Fruit fly (Drosophila melanogaster) whole organism, embryonic: ENCODE data around the gene AstA-R1.

Source experiments
- BEAF-32 ChIP-seq: fragments of 200-800 bp; sonication (Bioruptor generic); optimal IDR thresholded peaks from 3 replicates; lab custom pipeline; 2017; ENCODE audit warnings: missing biosample characterization, missing genetic modification characterization, mild to moderate bottlenecking, moderate library complexity, missing genetic modification reagents
- CG10321 ChIP-seq: fragments of 200-800 bp; sonication (Bioruptor generic); IDR thresholded peaks from 2 replicates; pipeline ENCODE4 v1.3.6; 2022; ENCODE audit warnings: missing biosample characterization, missing genetic modification characterization
- CG10462 ChIP-seq: fragments of 200-800 bp; sonication (Bioruptor generic); optimal IDR thresholded peaks from 2 replicates; lab custom pipeline; 2016; ENCODE audit warnings: missing biosample characterization, missing genetic modification characterization
- CG11456 ChIP-seq: fragments of 200-800 bp; sonication (Bioruptor generic); IDR thresholded peaks from 3 replicates; pipeline ENCODE4 v1.3.6; 2022; ENCODE audit warnings: missing biosample characterization, missing genetic modification characterization
- CG11560 ChIP-seq: fragments of 200-800 bp; sonication (Bioruptor generic); IDR thresholded peaks from 3 replicates; pipeline ENCODE4 v1.3.6; 2022; ENCODE audit warnings: missing biosample characterization, missing genetic modification characterization
- CG11695 ChIP-seq: fragments of 200-800 bp; sonication (Bioruptor generic); IDR thresholded peaks from 3 replicates; pipeline ENCODE4 v1.3.6; 2022; ENCODE audit warnings: missing biosample characterization, missing genetic modification characterization
- CG12155 ChIP-seq: fragments of 200-800 bp; sonication (Bioruptor generic); optimal IDR thresholded peaks from 3 replicates; lab custom pipeline; 2016; ENCODE audit warnings: missing biosample characterization, missing genetic modification characterization
- CG12299 ChIP-seq: fragments of 200-800 bp; sonication (Bioruptor generic); optimal IDR thresholded peaks from 2 replicates; lab custom pipeline; 2018; ENCODE audit warnings: missing biosample characterization, mild to moderate bottlenecking, missing genetic modification characterization
- CG12391 ChIP-seq: fragments of 200-800 bp; sonication (Bioruptor generic); optimal IDR thresholded peaks from 3 replicates; lab custom pipeline; 2018; ENCODE audit warnings: missing biosample characterization, mild to moderate bottlenecking, missing genetic modification characterization, moderate library complexity
- CG13624 ChIP-seq: fragments of 200-800 bp; sonication (Bioruptor generic); optimal IDR thresholded peaks from 2 replicates; lab custom pipeline; 2016; ENCODE audit warnings: missing biosample characterization, missing genetic modification characterization
- CG1529 ChIP-seq: fragments of 200-800 bp; sonication (Bioruptor generic); optimal IDR thresholded peaks from 3 replicates; lab custom pipeline; 2018; ENCODE audit warnings: missing biosample characterization, missing genetic modification characterization
- CG17186 ChIP-seq: fragments of 200-800 bp; sonication (Bioruptor generic); optimal IDR thresholded peaks from 3 replicates; lab custom pipeline; 2017; ENCODE audit warnings: missing biosample characterization, missing genetic modification reagents, missing genetic modification characterization
- CG17568 ChIP-seq: fragments of 200-800 bp; sonication (Bioruptor generic); optimal IDR thresholded peaks from 2 replicates; lab custom pipeline; 2018; ENCODE audit warnings: missing biosample characterization, mild to moderate bottlenecking, missing genetic modification characterization, moderate library complexity
- CG18619 ChIP-seq: fragments of 200-800 bp; sonication (Bioruptor generic); optimal IDR thresholded peaks from 3 replicates; lab custom pipeline; 2017; ENCODE audit warnings: missing biosample characterization, mild to moderate bottlenecking, missing genetic modification characterization
- CG2120 ChIP-seq: fragments of 200-800 bp; sonication (Bioruptor generic); optimal IDR thresholded peaks from 3 replicates; lab custom pipeline; 2016; ENCODE audit warnings: missing biosample characterization, missing genetic modification characterization
- CG30020 ChIP-seq: fragments of 200-800 bp; optimal IDR thresholded peaks from 2 replicates; lab custom pipeline; 2019; ENCODE audit warnings: missing biosample characterization, mild to moderate bottlenecking, missing genetic modification characterization, moderate library complexity
- CG31441 ChIP-seq: fragments of 200-800 bp; sonication (Bioruptor generic); IDR thresholded peaks from 2 replicates; pipeline ENCODE4 v1.3.6; 2022; ENCODE audit warnings: missing biosample characterization, missing genetic modification characterization
- CG3163 ChIP-seq: fragments of 200-800 bp; sonication (Bioruptor generic); optimal IDR thresholded peaks from 3 replicates; lab custom pipeline; 2016; ENCODE audit warnings: missing biosample characterization, missing genetic modification characterization
- CG3726 ChIP-seq: fragments of 200-800 bp; sonication (Bioruptor generic); IDR thresholded peaks from 3 replicates; pipeline ENCODE4, ENCODE4 v1.3.6; 2022; ENCODE audit warnings: missing biosample characterization, missing genetic modification characterization
- CG6689 ChIP-seq: fragments of 200-800 bp; sonication (Bioruptor generic); IDR thresholded peaks from 2 replicates; pipeline ENCODE4 v1.3.6; 2022; ENCODE audit warnings: missing biosample characterization, missing genetic modification characterization
- CG9609 ChIP-seq: fragments of 200-800 bp; sonication (Bioruptor generic); optimal IDR thresholded peaks from 3 replicates; lab custom pipeline; 2016; ENCODE audit warnings: missing biosample characterization, missing genetic modification characterization
- HLH4C ChIP-seq: fragments of 200-800 bp; sonication (Bioruptor generic); IDR thresholded peaks from 3 replicates; pipeline ENCODE4 v1.3.6; 2022; ENCODE audit warnings: missing biosample characterization, missing genetic modification characterization; ENCODE audit not compliant: partially characterized antibody
- HLH54F ChIP-seq: fragments of 200-800 bp; sonication (Bioruptor generic); optimal IDR thresholded peaks from 3 replicates; lab custom pipeline; 2016; ENCODE audit warnings: missing biosample characterization, missing genetic modification characterization
- HmgZ ChIP-seq: fragments of 200-800 bp; sonication (Bioruptor generic); optimal IDR thresholded peaks from 2 replicates; lab custom pipeline; 2018; ENCODE audit warnings: missing biosample characterization, mild to moderate bottlenecking, missing genetic modification characterization
- Jarid2 ChIP-seq: fragments of 200-800 bp; sonication (Bioruptor generic); optimal IDR thresholded peaks from 3 replicates; lab custom pipeline; 2017; ENCODE audit warnings: mild to moderate bottlenecking, missing biosample characterization, missing genetic modification reagents, missing genetic modification characterization
- MESR4 ChIP-seq: fragments of 200-800 bp; sonication (Bioruptor generic); optimal IDR thresholded peaks from 2 replicates; lab custom pipeline; 2018; ENCODE audit warnings: missing biosample characterization, mild to moderate bottlenecking, missing genetic modification characterization, moderate library complexity
- Mes4 ChIP-seq: fragments of 200-800 bp; sonication (Bioruptor generic); optimal IDR thresholded peaks from 2 replicates; lab custom pipeline; 2016; ENCODE audit warnings: missing biosample characterization, missing genetic modification characterization
- Poxn ChIP-seq: fragments of 200-800 bp; sonication (Bioruptor generic); IDR thresholded peaks from 2 replicates; pipeline ENCODE4 v1.3.6; 2022; ENCODE audit warnings: missing biosample characterization, missing genetic modification characterization
- Sox100B ChIP-seq: fragments of 200-800 bp; sonication (Bioruptor generic); optimal IDR thresholded peaks from 3 replicates; lab custom pipeline; 2018; ENCODE audit warnings: missing biosample characterization, mild to moderate bottlenecking, missing genetic modification characterization
- Spps ChIP-seq: fragments of 200-800 bp; sonication (Bioruptor generic); optimal IDR thresholded peaks from 2 replicates; lab custom pipeline; 2018; ENCODE audit warnings: missing biosample characterization, mild to moderate bottlenecking, missing genetic modification characterization
- Tbp ChIP-seq: fragments of >200 bp; optimal IDR thresholded peaks from 2 replicates; lab custom pipeline; 2018; ENCODE audit warnings: missing biosample characterization, missing genetic modification characterization
- Xbp1 ChIP-seq: fragments of 200-800 bp; sonication (Bioruptor generic); optimal IDR thresholded peaks from 3 replicates; lab custom pipeline; 2016; ENCODE audit warnings: missing biosample characterization, mild to moderate bottlenecking, missing genetic modification characterization
- al ChIP-seq: fragments of 200-800 bp; sonication (Bioruptor generic); IDR thresholded peaks from 2 replicates; pipeline ENCODE4 v1.3.6; 2022; ENCODE audit warnings: missing biosample characterization, missing genetic modification characterization
- aop ChIP-seq: fragments of 200-800 bp; sonication (Bioruptor generic); IDR thresholded peaks from 2 replicates; pipeline ENCODE4 v1.3.6; 2022; ENCODE audit warnings: missing biosample characterization, missing genetic modification characterization
- ap ChIP-seq: fragments of 200-800 bp; sonication (Bioruptor generic); IDR thresholded peaks from 2 replicates; pipeline ENCODE4 v1.3.6; 2022; ENCODE audit warnings: missing biosample characterization, missing genetic modification characterization
- bsh ChIP-seq, 2 experiments: fragments of 200-800 bp; sonication (Bioruptor generic); optimal IDR thresholded peaks; 2 replicates each; lab custom pipeline; 2017 to 2018; ENCODE audit warnings: mild to moderate bottlenecking in 2 of 2, missing biosample characterization in 2 of 2, missing genetic modification characterization in 2 of 2, moderate library complexity in 1 of 2
- da ChIP-seq: fragments of 200-800 bp; sonication (Bioruptor generic); optimal IDR thresholded peaks from 2 replicates; lab custom pipeline; 2016; ENCODE audit warnings: missing biosample characterization, missing genetic modification characterization
- eve ChIP-seq, 2 experiments: fragments of >200 bp; optimal IDR thresholded peaks; 2 replicates each; lab custom pipeline; 2017; ENCODE audit warnings: missing biosample characterization in 2 of 2, missing genetic modification characterization in 2 of 2
- gce ChIP-seq: fragments of 200-800 bp; sonication (Bioruptor generic); IDR thresholded peaks from 3 replicates; pipeline ENCODE4 v1.3.6; 2022; ENCODE audit warnings: missing biosample characterization, missing genetic modification characterization
- hb ChIP-seq: fragments of 200-800 bp; sonication (Bioruptor generic); IDR thresholded peaks from 3 replicates; pipeline ENCODE4 v1.3.6; 2022; ENCODE audit warnings: missing biosample characterization, missing genetic modification characterization; ENCODE audit not compliant: partially characterized antibody
- jumu ChIP-seq: fragments of 200-800 bp; sonication (Bioruptor generic); optimal IDR thresholded peaks from 3 replicates; lab custom pipeline; 2016; ENCODE audit warnings: missing biosample characterization, missing genetic modification characterization
- lov ChIP-seq, 2 experiments: fragments of 200-800 bp in 1 of 2; fragments of >200 bp in 1 of 2; sonication (Bioruptor generic) in 1 of 2; IDR thresholded peaks in 1 of 2; optimal IDR thresholded peaks in 1 of 2; 2 replicates in 1 of 2; 3 replicates in 1 of 2; pipeline versions ENCODE4 v1.3.6 to Lab custom; 2017 to 2022; ENCODE audit warnings: missing biosample characterization in 1 of 2, missing genetic modification characterization in 1 of 2
- pita ChIP-seq: fragments of 200-800 bp; sonication (Bioruptor generic); optimal IDR thresholded peaks from 2 replicates; lab custom pipeline; 2017; ENCODE audit warnings: missing biosample characterization, mild to moderate bottlenecking, missing genetic modification characterization
- pum ChIP-seq: fragments of 200-800 bp; sonication (Bioruptor generic); optimal IDR thresholded peaks from 2 replicates; lab custom pipeline; 2016; ENCODE audit warnings: missing biosample characterization, missing genetic modification characterization
- sens-2 ChIP-seq: fragments of 200-800 bp; sonication (Bioruptor generic); IDR thresholded peaks from 2 replicates; pipeline ENCODE4 v1.3.6; 2022; ENCODE audit warnings: missing biosample characterization, missing genetic modification characterization
- sima ChIP-seq: fragments of 200-800 bp; sonication (Bioruptor generic); optimal IDR thresholded peaks from 2 replicates; lab custom pipeline; 2016; ENCODE audit warnings: missing biosample characterization, missing genetic modification characterization
- sna ChIP-seq: fragments of 200-800 bp; sonication (Bioruptor generic); IDR thresholded peaks from 2 replicates; pipeline ENCODE4 v1.3.6; 2022; ENCODE audit warnings: missing biosample characterization, missing genetic modification characterization; ENCODE audit not compliant: partially characterized antibody
- stc ChIP-seq: fragments of 200-800 bp; sonication (Bioruptor generic); IDR thresholded peaks from 2 replicates; pipeline ENCODE4 v1.3.6; 2022; ENCODE audit warnings: missing biosample characterization, missing genetic modification characterization
- tna ChIP-seq: fragments of 200-800 bp; sonication (Bioruptor generic); IDR thresholded peaks from 2 replicates; pipeline ENCODE4 v1.3.6; 2022; ENCODE audit warnings: missing biosample characterization, missing genetic modification characterization; ENCODE audit not compliant: partially characterized antibody

The AstA-R1 gene

dm6 chrX:3695151-3695988, 121.0 kb downstream of the AstA-R1 start (continued):
- no peak for TF ChIP-seq BEAF-32 (GFP tag; lab: Kevin White, UChicago)
- no peak for TF ChIP-seq CG30020 (tag; lab: Kevin White, UChicago)
- peak; percentile 44 for TF ChIP-seq CG2120 (GFP tag; lab: Kevin White, UChicago)
- no peak for TF ChIP-seq Poxn (GFP tag; lab: Robert Waterston, UW)
- TF ChIP-seq CG3163 (GFP tag; lab: Kevin White, UChicago), result peak; percentile 99
- TF ChIP-seq Xbp1 (GFP tag; lab: Kevin White, UChicago), result no peak
- TF ChIP-seq CG1529 (GFP tag; lab: Kevin White, UChicago), result no peak
- TF ChIP-seq eve (GFP tag; optimal IDR thresholded peaks at IDR 0.05; lab: Kevin White, UChicago), result peak in 1 of 2 experiments; percentile 3
- TF ChIP-seq CG11695 (GFP tag; lab: Robert Waterston, UW), result no peak
- no peak for TF ChIP-seq pita (GFP tag; lab: Kevin White, UChicago)
- no peak for TF ChIP-seq hb
- TF ChIP-seq Jarid2 (GFP tag; lab: Kevin White, UChicago), result no peak
- no peak for TF ChIP-seq CG12155 (GFP tag; lab: Kevin White, UChicago)
- TF ChIP-seq CG10462 (GFP tag; lab: Kevin White, UChicago), result no peak
- no peak for TF ChIP-seq Tbp (GFP tag; lab: Kevin White, UChicago)
- TF ChIP-seq pum (GFP tag; lab: Kevin White, UChicago), result no peak
- no peak for TF ChIP-seq CG11560 (tag; lab: Robert Waterston, UW)
- no peak for TF ChIP-seq al (GFP tag; lab: Robert Waterston, UW)
- TF ChIP-seq MESR4 (GFP tag; lab: Kevin White, UChicago), result no peak
- TF ChIP-seq HmgZ (tag; lab: Kevin White, UChicago), result no peak
- peak in 1 of 2 experiments; percentile 86 for TF ChIP-seq bsh (GFP tag; optimal IDR thresholded peaks at IDR 0.05; lab: Kevin White, UChicago)
- no peak for TF ChIP-seq aop
- no peak for TF ChIP-seq sna (GFP tag; lab: Robert Waterston, UW)
- no peak for TF ChIP-seq tna (GFP tag; lab: Robert Waterston, UW)
- no peak for TF ChIP-seq CG13624 (GFP tag; lab: Kevin White, UChicago)
- no peak for TF ChIP-seq CG31441 (GFP tag; lab: Robert Waterston, UW)
- no peak for TF ChIP-seq jumu (GFP tag; lab: Kevin White, UChicago)
- no peak for TF ChIP-seq CG3726 (GFP tag; lab: Robert Waterston, UW)
- TF ChIP-seq CG12391 (tag; lab: Kevin White, UChicago), result peak; percentile 13
- no peak for TF ChIP-seq CG12299 (tag; lab: Kevin White, UChicago)
- peak; percentile 26 for TF ChIP-seq CG18619 (GFP tag; lab: Kevin White, UChicago)
- no peak for TF ChIP-seq HLH4C (GFP tag; lab: Robert Waterston, UW)
- no peak for TF ChIP-seq CG17186 (GFP tag; lab: Kevin White, UChicago)
- no peak for TF ChIP-seq sens-2 (GFP tag; lab: Robert Waterston, UW)
- no peak for TF ChIP-seq CG11456 (GFP tag; lab: Robert Waterston, UW)
- TF ChIP-seq stc, result peak; percentile 38; the same call in 1 of the 2 replicates
- TF ChIP-seq HLH54F (GFP tag; lab: Kevin White, UChicago), result no peak
- TF ChIP-seq Sox100B, result no peak
- no peak for TF ChIP-seq CG17568 (GFP tag; lab: Kevin White, UChicago)
- no peak for TF ChIP-seq sima
- no peak for TF ChIP-seq da
- TF ChIP-seq ap (GFP tag; lab: Robert Waterston, UW), result no peak
- TF ChIP-seq lov (optimal IDR thresholded peaks at IDR 0.05; lab: Kevin White, UChicago), result no peak
- TF ChIP-seq lov (GFP tag; IDR thresholded peaks at IDR 0.05; lab: Robert Waterston, UW), result no peak
- TF ChIP-seq CG6689 (GFP tag; lab: Robert Waterston, UW), result no peak
- no peak for TF ChIP-seq CG10321
- TF ChIP-seq Spps, result no peak
- TF ChIP-seq gce (GFP tag; lab: Robert Waterston, UW), result no peak
- TF ChIP-seq CG9609 (GFP tag; lab: Kevin White, UChicago), result no peak
- TF ChIP-seq Mes4, result no peak
